Fruit fly (Drosophila melanogaster): ENCODE results near the gene Tengl2.

DNA sequence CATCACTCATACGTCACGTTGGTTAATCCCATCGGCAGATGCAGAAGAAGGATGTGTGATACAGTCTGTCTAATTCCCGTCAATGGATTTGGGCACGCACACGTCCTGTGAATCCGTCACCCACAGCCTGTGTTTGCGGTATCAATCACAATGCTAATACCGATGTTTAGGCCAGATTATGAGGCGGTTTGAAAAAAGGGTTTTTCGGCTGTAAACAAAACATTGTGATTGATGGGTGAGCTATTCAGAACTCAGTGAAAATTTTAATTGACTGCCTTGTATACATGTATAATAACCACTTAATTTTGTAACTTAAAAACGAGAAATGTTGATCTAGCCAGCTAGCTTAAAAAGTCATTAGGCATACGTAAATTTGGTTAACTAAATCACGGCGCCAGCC is 24.0 kb upstream of the Tengl2 start, which contains the start of gene CG4270:
- TF ChIP-seq psq (optimal IDR thresholded peaks at IDR 0.05), result no peak
- no peak for TF ChIP-seq h (optimal IDR thresholded peaks at IDR 0.05)
- TF ChIP-seq Sin3A (optimal IDR thresholded peaks at IDR 0.05), result no peak
- TF ChIP-seq Myc (optimal IDR thresholded peaks at IDR 0.05), result no peak
- no peak for TF ChIP-seq insv (optimal IDR thresholded peaks at IDR 0.05)
- TF ChIP-seq ttk (optimal IDR thresholded peaks at IDR 0.05), result no peak

Data from Kc167 (cell line).